Worm (Caenorhabditis elegans) whole organism, late embryonic: Measurements from ENCODE around the gene Y41C4A.18.

Experiments used
- C38D4.7 ChIP-seq: fragments of 200-800 bp; sonication (Bioruptor generic); optimal IDR thresholded peaks from 2 replicates; lab custom pipeline; 2018; ENCODE audit warnings: mild to moderate bottlenecking, missing genetic modification characterization, moderate library complexity, missing compliant biosample characterization
- K02D7.2 ChIP-seq: sonication (generic microtip); optimal IDR thresholded peaks from 2 replicates; lab custom pipeline; 2017; ENCODE audit warnings: mild to moderate bottlenecking, missing genetic modification characterization, missing compliant biosample characterization
- K09A11.1 ChIP-seq: sonication (generic microtip); optimal IDR thresholded peaks from 2 replicates; lab custom pipeline; 2017; ENCODE audit warnings: antibody characterized with exemption, mild to moderate bottlenecking, missing genetic modification characterization, missing compliant biosample characterization; ENCODE audit not compliant: insufficient read depth
- ahr-1 ChIP-seq: sonication (generic microtip); optimal IDR thresholded peaks from 2 replicates; lab custom pipeline; 2016; ENCODE audit warnings: missing genetic modification characterization, missing compliant biosample characterization
- ama-1 ChIP-seq: fragments of 150-350 bp; optimal IDR thresholded peaks from 2 replicates; lab custom pipeline; 2014
- ceh-18 ChIP-seq: sonication (generic microtip); optimal IDR thresholded peaks from 2 replicates; lab custom pipeline; 2016; ENCODE audit warnings: missing genetic modification characterization, missing compliant biosample characterization
- ceh-19 ChIP-seq: fragments of 200-800 bp; sonication (Bioruptor generic); optimal IDR thresholded peaks from 2 replicates; lab custom pipeline; 2018; ENCODE audit warnings: mild to moderate bottlenecking, missing genetic modification characterization, missing compliant biosample characterization
- ceh-2 ChIP-seq: sonication (generic microtip); optimal IDR thresholded peaks from 2 replicates; lab custom pipeline; 2016; ENCODE audit warnings: missing genotype, missing genetic modification characterization, missing compliant biosample characterization
- ceh-48 ChIP-seq: sonication (generic microtip); optimal IDR thresholded peaks from 2 replicates; lab custom pipeline; 2016; ENCODE audit warnings: missing genetic modification characterization, inconsistent platforms, missing compliant biosample characterization
- ceh-6 ChIP-seq: fragments of 200-800 bp; sonication (Bioruptor generic); optimal IDR thresholded peaks from 2 replicates; lab custom pipeline; 2018; ENCODE audit warnings: mild to moderate bottlenecking, missing genetic modification characterization, missing compliant biosample characterization
- ceh-9 ChIP-seq: sonication (generic microtip); optimal IDR thresholded peaks from 2 replicates; lab custom pipeline; 2016; ENCODE audit warnings: mild to moderate bottlenecking, missing genetic modification characterization, inconsistent platforms, missing compliant biosample characterization
- dmd-4 ChIP-seq: sonication (generic microtip); optimal IDR thresholded peaks from 2 replicates; lab custom pipeline; 2016; ENCODE audit warnings: borderline replicate concordance, missing genetic modification characterization, missing compliant biosample characterization
- eyg-1 ChIP-seq: sonication (generic microtip); optimal IDR thresholded peaks from 2 replicates; lab custom pipeline; 2016; ENCODE audit warnings: missing genotype, missing genetic modification characterization, missing compliant biosample characterization
- fax-1 ChIP-seq: sonication (generic microtip); optimal IDR thresholded peaks from 2 replicates; lab custom pipeline; 2016; ENCODE audit warnings: missing genotype, missing genetic modification characterization, missing compliant biosample characterization
- fkh-10 ChIP-seq: fragments of 150-350 bp; optimal IDR thresholded peaks from 2 replicates; lab custom pipeline; 2014; ENCODE audit warnings: missing biosample characterization, missing genetic modification reagents, missing genetic modification characterization
- fkh-6 ChIP-seq: sonication (generic microtip); optimal IDR thresholded peaks from 2 replicates; lab custom pipeline; 2016; ENCODE audit warnings: missing genetic modification characterization, missing compliant biosample characterization
- hlh-13 ChIP-seq: fragments of 200-800 bp; sonication (Bioruptor generic); optimal IDR thresholded peaks from 2 replicates; lab custom pipeline; 2018; ENCODE audit warnings: mild to moderate bottlenecking, missing genetic modification characterization, missing compliant biosample characterization
- hlh-15 ChIP-seq: sonication (generic microtip); optimal IDR thresholded peaks from 2 replicates; lab custom pipeline; 2016; ENCODE audit warnings: missing genetic modification characterization, missing compliant biosample characterization
- hlh-30 ChIP-seq: sonication (generic microtip); optimal IDR thresholded peaks from 2 replicates; lab custom pipeline; 2017; ENCODE audit warnings: antibody characterized with exemption, missing genetic modification characterization, missing compliant biosample characterization; ENCODE audit not compliant: insufficient read depth
- hlh-6 ChIP-seq: sonication (generic microtip); optimal IDR thresholded peaks from 2 replicates; lab custom pipeline; 2016; ENCODE audit warnings: missing genotype, missing genetic modification characterization, missing compliant biosample characterization
- nhr-232 ChIP-seq: sonication (generic microtip); optimal IDR thresholded peaks from 2 replicates; lab custom pipeline; 2016; ENCODE audit warnings: missing genetic modification characterization, missing compliant biosample characterization
- pag-3 ChIP-seq: sonication (generic microtip); optimal IDR thresholded peaks from 2 replicates; lab custom pipeline; 2016; ENCODE audit warnings: missing compliant biosample characterization, missing genetic modification characterization, borderline replicate concordance
- pha-2 ChIP-seq: sonication (generic microtip); optimal IDR thresholded peaks from 2 replicates; lab custom pipeline; 2017; ENCODE audit warnings: mild to moderate bottlenecking, missing genetic modification characterization, missing compliant biosample characterization
- pha-4 ChIP-seq: fragments of 150-350 bp; optimal IDR thresholded peaks from 2 replicates; lab custom pipeline; 2018; ENCODE audit warnings: missing biosample characterization, missing genetic modification reagents, missing genetic modification characterization
- pros-1 ChIP-seq: fragments of 150-350 bp; optimal IDR thresholded peaks from 2 replicates; lab custom pipeline; 2014; ENCODE audit warnings: missing biosample characterization, missing genetic modification reagents, missing genetic modification characterization
- sox-2 ChIP-seq: fragments of 200-800 bp; sonication (Bioruptor generic); IDR thresholded peaks from 2 replicates; pipeline ENCODE4 v1.3.6; 2022; ENCODE audit warnings: missing genetic modification reagents, missing genetic modification characterization, missing compliant biosample characterization
- sox-4 ChIP-seq: sonication (generic microtip); optimal IDR thresholded peaks from 2 replicates; lab custom pipeline; 2017; ENCODE audit warnings: mild to moderate bottlenecking, missing genetic modification characterization, inconsistent platforms, missing compliant biosample characterization
- syd-9 ChIP-seq: sonication (generic microtip); optimal IDR thresholded peaks from 2 replicates; lab custom pipeline; 2016; ENCODE audit warnings: mild to moderate bottlenecking, missing genetic modification characterization, moderate library complexity, missing compliant biosample characterization
- ttx-3 ChIP-seq: sonication (generic microtip); optimal IDR thresholded peaks from 2 replicates; lab custom pipeline; 2016; ENCODE audit warnings: missing genetic modification reagents, missing genetic modification characterization, missing compliant biosample characterization
- unc-3 ChIP-seq, 2 experiments: fragments of 200-800 bp in 1 of 2; sonication (Bioruptor generic) in 1 of 2; sonication (generic microtip) in 1 of 2; conservative IDR thresholded peaks in 1 of 2; optimal IDR thresholded peaks in 1 of 2; 2 replicates each; pipeline versions ENCODE4 v1.3.6 to Lab custom; 2016 to 2022; ENCODE audit warnings: missing compliant biosample characterization in 2 of 2, missing genetic modification characterization in 2 of 2, missing genetic modification reagents in 1 of 2
- unc-42 ChIP-seq: sonication (generic microtip); optimal IDR thresholded peaks from 2 replicates; lab custom pipeline; 2016; ENCODE audit warnings: missing genotype, missing genetic modification characterization, missing compliant biosample characterization
- unc-55 ChIP-seq: sonication (generic microtip); optimal IDR thresholded peaks from 2 replicates; lab custom pipeline; 2017; ENCODE audit warnings: missing biosample characterization, missing genetic modification reagents, missing genetic modification characterization
- zip-5 ChIP-seq: sonication (generic microtip); optimal IDR thresholded peaks from 2 replicates; lab custom pipeline; 2016; ENCODE audit warnings: missing genetic modification characterization, missing compliant biosample characterization

Y41C4A.18 gene

DNA sequence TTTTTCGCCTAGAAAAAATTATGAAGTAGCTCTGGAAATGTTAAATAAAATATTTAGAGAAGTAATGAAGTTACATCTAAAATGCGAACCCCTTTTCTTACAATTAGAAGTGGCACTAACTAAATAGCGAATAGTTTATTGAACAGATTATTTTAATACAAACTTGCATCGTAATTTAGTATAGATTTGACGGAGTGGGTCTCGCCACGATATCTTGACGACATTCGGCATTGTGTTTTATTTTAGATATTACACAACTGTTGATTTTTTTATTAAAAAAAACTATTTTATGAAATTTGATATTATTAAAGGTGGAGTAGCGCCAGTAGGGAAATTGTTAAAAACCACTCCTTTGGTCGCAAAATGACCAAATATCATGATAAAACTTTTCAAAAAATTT, 40.5 kb upstream of the Y41C4A.18 start:
- TF ChIP-seq unc-55: no peak
- no peak for TF ChIP-seq ceh-48 (tag; lab: Kevin White, UChicago)
- TF ChIP-seq pag-3: no peak
- no peak for TF ChIP-seq ttx-3 (tag; lab: Kevin White, UChicago)
- no peak for TF ChIP-seq syd-9 (tag; lab: Kevin White, UChicago)
- TF ChIP-seq, all 69 proteins: peak for 0

DNA sequence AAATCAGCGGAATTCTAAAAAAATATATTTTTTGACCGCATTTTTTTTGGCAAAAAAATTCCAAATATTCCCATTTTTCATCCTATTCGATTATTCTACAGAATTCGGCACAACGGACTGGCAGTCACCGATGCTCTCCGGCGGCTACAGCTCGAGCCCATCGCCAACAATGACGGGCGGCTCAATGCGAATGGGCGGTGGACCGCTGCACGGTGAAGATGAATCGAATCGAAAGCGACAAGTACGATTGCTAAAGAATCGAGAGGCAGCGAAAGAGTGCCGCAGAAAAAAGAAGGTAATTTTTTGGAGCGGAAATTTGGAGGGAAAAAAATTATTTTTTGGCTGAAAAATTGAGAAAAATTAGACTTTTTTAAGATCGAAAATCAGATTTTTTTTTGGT, 38.0 kb upstream of the Y41C4A.18 start:
- TF ChIP-seq unc-3 (GFP tag; conservative IDR thresholded peaks at IDR 0.05; lab: Robert Waterston, UW): no peak
- no peak for TF ChIP-seq unc-3 (tag; optimal IDR thresholded peaks at IDR 0.05; lab: Kevin White, UChicago)
- TF ChIP-seq zip-5 (tag; lab: Kevin White, UChicago): no peak
- no peak for TF ChIP-seq ceh-19 (GFP tag; lab: Kevin White, UChicago)
- no peak for TF ChIP-seq pros-1

DNA sequence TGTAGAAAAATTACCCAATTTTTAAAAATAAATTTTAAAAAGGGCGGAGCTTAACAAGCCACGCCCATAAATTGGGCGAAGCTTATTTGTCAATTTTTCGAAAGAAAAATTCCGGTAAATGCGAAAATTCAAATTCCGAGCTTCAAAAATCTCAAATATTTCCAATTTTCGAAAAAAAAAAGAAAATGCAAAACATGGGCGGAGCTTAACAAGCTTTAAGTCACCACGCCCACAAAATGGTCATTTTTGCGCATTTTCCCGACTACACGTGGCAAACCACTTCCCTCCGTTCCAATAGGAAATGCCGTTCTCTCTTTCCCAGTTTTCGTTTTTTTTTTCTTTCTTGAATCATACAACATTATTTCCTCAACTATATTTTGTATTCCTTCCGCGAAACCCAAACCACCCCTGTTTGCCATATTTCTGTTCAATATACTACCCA, 35.9 kb upstream of the Y41C4A.18 start:
- TF ChIP-seq unc-42 (no peak), nhr-232 (tag; lab: Kevin White, UChicago) (no peak), ttx-3 (tag; lab: Kevin White, UChicago) (no peak), ceh-18 (tag; lab: Kevin White, UChicago) (no peak), pha-2 (tag; lab: Kevin White, UChicago) (no peak), K02D7.2 (tag; lab: Kevin White, UChicago) (no peak), fkh-6 (tag; lab: Kevin White, UChicago) (no peak), ceh-2 (tag; lab: Kevin White, UChicago) (no peak), ama-1 (lab: Kevin White, UChicago) (no peak), fkh-10 (GFP tag; lab: Kevin White, UChicago) (no peak), unc-3 (GFP tag; conservative IDR thresholded peaks at IDR 0.05; lab: Robert Waterston, UW) (no peak), unc-3 (tag; optimal IDR thresholded peaks at IDR 0.05; lab: Kevin White, UChicago) (no peak), hlh-15 (no peak), hlh-13 (GFP tag; lab: Kevin White, UChicago) (no peak), hlh-6 (no peak), C38D4.7 (GFP tag; lab: Kevin White, UChicago) (no peak), sox-2 (GFP tag; lab: Robert Waterston, UW) (no peak), hlh-30 (tag; lab: Kevin White, UChicago) (no peak)

DNA sequence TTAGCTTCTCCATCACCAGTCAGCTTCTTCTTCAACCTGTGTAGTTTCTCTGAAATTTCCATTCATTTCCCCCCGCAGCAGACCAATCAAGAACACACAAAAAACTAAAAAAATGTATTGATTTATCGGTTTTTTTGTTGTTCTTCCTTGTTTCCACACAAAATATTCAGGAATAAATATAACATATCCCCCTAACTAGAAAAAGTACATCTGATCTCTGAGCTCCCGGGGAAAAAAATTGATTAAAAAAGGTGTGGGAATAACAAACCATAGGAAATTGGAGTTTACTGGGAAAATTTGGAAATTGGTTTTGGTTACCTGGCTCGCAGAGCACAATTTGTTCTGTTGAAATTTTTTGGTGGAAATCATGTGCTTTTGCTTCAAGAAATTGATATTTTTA, 35.4 kb upstream of the Y41C4A.18 start, which contains the start of gene Y41C4A.22:
Gene Y41C4A.22 (plus strand): TSS at position 301 of the 400 bp plus-strand sequence.
- TF ChIP-seq ceh-9 (no peak), ahr-1 (tag; lab: Kevin White, UChicago) (no peak), fax-1 (tag; lab: Kevin White, UChicago) (no peak), ceh-6 (GFP tag; lab: Kevin White, UChicago) (no peak), sox-4 (tag; lab: Kevin White, UChicago) (no peak), pha-4 (tag; lab: Kevin White, UChicago) (no peak), K09A11.1 (tag; lab: Kevin White, UChicago) (no peak), hlh-13 (GFP tag; lab: Kevin White, UChicago) (no peak), eyg-1 (tag; lab: Kevin White, UChicago) (no peak), unc-42 (no peak)

DNA sequence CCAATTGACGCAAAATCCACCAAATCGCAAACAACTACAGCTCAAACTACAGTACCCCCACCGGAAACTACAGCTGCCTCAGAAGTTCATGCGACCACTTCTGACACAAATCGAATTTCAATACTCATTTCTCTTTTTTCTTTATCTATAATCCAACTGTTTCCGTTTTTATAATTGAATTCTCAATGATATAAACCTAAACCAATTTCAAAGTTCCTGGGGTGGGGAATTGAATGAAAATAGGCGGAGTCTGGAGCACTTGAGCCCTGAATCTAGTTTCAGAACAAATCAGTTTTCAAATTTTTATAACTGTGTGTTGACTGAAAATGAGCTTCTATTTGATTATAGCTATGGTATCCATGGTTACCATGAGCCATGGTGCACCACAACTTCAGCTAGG, 34.1 kb upstream of the Y41C4A.18 start, which contains the start of gene Y41C4A.6:
Gene Y41C4A.6 (plus strand): TSS at position 301 of the 400 bp plus-strand sequence.
- no peak for TF ChIP-seq dmd-4 (tag; lab: Kevin White, UChicago)
- TF ChIP-seq K09A11.1 (tag; lab: Kevin White, UChicago): no peak
- TF ChIP-seq ceh-48 (tag; lab: Kevin White, UChicago): no peak
- TF ChIP-seq ttx-3 (tag; lab: Kevin White, UChicago): no peak
